Fruit fly (Drosophila melanogaster) whole organism, adult: ENCODE results near the gene CG13010.

ENCODE experiments used
- CG11617 ChIP-seq: fragments of 200-800 bp; sonication (Bioruptor generic); optimal IDR thresholded peaks from 2 replicates; lab custom pipeline; 2017; ENCODE audit warnings: mild to moderate bottlenecking, missing biosample characterization, missing genetic modification reagents, missing genetic modification characterization
- CG14711 ChIP-seq: fragments of 200-800 bp; sonication (Bioruptor generic); optimal IDR thresholded peaks from 2 replicates; lab custom pipeline; 2018; ENCODE audit warnings: missing biosample characterization, mild to moderate bottlenecking, missing genetic modification characterization, moderate library complexity
- CG1620 ChIP-seq: fragments of 200-800 bp; sonication (Bioruptor generic); optimal IDR thresholded peaks from 2 replicates; lab custom pipeline; 2016; ENCODE audit warnings: missing biosample characterization, missing genetic modification characterization
- Crg-1 ChIP-seq: fragments of 200-800 bp; sonication (Bioruptor generic); optimal IDR thresholded peaks from 2 replicates; lab custom pipeline; 2016; ENCODE audit warnings: missing biosample characterization, missing genetic modification characterization
- bab1 ChIP-seq: fragments of 200-800 bp; sonication (Bioruptor generic); optimal IDR thresholded peaks from 3 replicates; lab custom pipeline; 2019; ENCODE audit warnings: missing biosample characterization, mild to moderate bottlenecking, missing genetic modification characterization, moderate library complexity
- ovo ChIP-seq: fragments of 200-800 bp; sonication (Bioruptor generic); optimal IDR thresholded peaks from 2 replicates; lab custom pipeline; 2016; ENCODE audit warnings: missing biosample characterization, missing genetic modification characterization
- tj ChIP-seq: fragments of 200-800 bp; sonication (Bioruptor generic); optimal IDR thresholded peaks from 3 replicates; lab custom pipeline; 2017; ENCODE audit warnings: missing biosample characterization, mild to moderate bottlenecking, missing genetic modification characterization, moderate library complexity

dm6 chrX:16687400-16688105, 8.8 kb upstream of the CG13010 start:
- TF ChIP-seq bab1 (GFP tag; lab: Kevin White, UChicago) (no peak), CG1620 (GFP tag; lab: Kevin White, UChicago) (no peak), tj (GFP tag; lab: Kevin White, UChicago) (no peak), Crg-1 (GFP tag; lab: Kevin White, UChicago) (no peak), ovo (GFP tag; lab: Kevin White, UChicago) (no peak), CG11617 (GFP tag; lab: Kevin White, UChicago) (no peak), CG14711 (tag; lab: Kevin White, UChicago) (no peak)
